Worm (Caenorhabditis elegans) whole organism, L4 larva: ENCODE data around the gene ZK666.1.

Experiments
- F49E8.2 ChIP-seq: sonication (generic microtip); optimal IDR thresholded peaks from 2 replicates; lab custom pipeline; 2016; ENCODE audit warnings: missing compliant biosample characterization, mild to moderate bottlenecking, missing genetic modification characterization, borderline replicate concordance
- R02D3.7 ChIP-seq: fragments of 150-350 bp; sonication (generic microtip); optimal IDR thresholded peaks from 3 replicates; lab custom pipeline; 2014; ENCODE audit warnings: missing biosample characterization, missing genetic modification characterization
- T26A8.4 ChIP-seq: fragments of 200-800 bp; sonication (Bioruptor generic); IDR thresholded peaks from 2 replicates; pipeline ENCODE4 v1.3.6; 2022; ENCODE audit warnings: missing genetic modification characterization, missing compliant biosample characterization
- Y48G9A.11 ChIP-seq: fragments of 200-800 bp; sonication (Bioruptor generic); IDR thresholded peaks from 2 replicates; pipeline ENCODE4 v1.3.6; 2022; ENCODE audit warnings: missing genetic modification reagents, missing genetic modification characterization, missing compliant biosample characterization
- ZK337.2 ChIP-seq: fragments of 200-800 bp; sonication (Bioruptor generic); IDR thresholded peaks from 2 replicates; pipeline ENCODE4 v1.3.6; 2022; ENCODE audit warnings: missing genetic modification reagents, missing genetic modification characterization, missing compliant biosample characterization
- ZK546.5 ChIP-seq, 2 experiments: sonication (generic microtip); optimal IDR thresholded peaks; 2 replicates each; lab custom pipeline; 2017; ENCODE audit warnings: missing biosample characterization in 2 of 2, missing genetic modification characterization in 2 of 2
- aha-1 ChIP-seq: fragments of 150-350 bp; peaks from one replicate; lab custom pipeline; 2014; ENCODE audit warnings: missing biosample characterization, missing genetic modification characterization
- ama-1 ChIP-seq: fragments of 150-350 bp; optimal IDR thresholded peaks from 2 replicates; lab custom pipeline; 2014; ENCODE audit warnings: inconsistent platforms, mixed read lengths
- ceh-20 ChIP-seq: fragments of 200-800 bp; sonication (Bioruptor generic); IDR thresholded peaks from 2 replicates; pipeline ENCODE4 v1.3.6; 2022; ENCODE audit warnings: missing genetic modification reagents, missing genetic modification characterization, missing compliant biosample characterization
- ceh-32 ChIP-seq: sonication (generic microtip); optimal IDR thresholded peaks from 2 replicates; lab custom pipeline; 2016; ENCODE audit warnings: mild to moderate bottlenecking, missing genetic modification characterization, missing compliant biosample characterization; ENCODE audit not compliant: poor library complexity
- ceh-82 ChIP-seq: sonication (generic microtip); optimal IDR thresholded peaks from 2 replicates; lab custom pipeline; 2017; ENCODE audit warnings: missing biosample characterization, missing genetic modification characterization
- ces-1 ChIP-seq: fragments of 150-350 bp; sonication (generic microtip); optimal IDR thresholded peaks from 4 replicates; lab custom pipeline; 2014; ENCODE audit warnings: missing biosample characterization, missing genetic modification reagents, missing genetic modification characterization
- cey-2 ChIP-seq: sonication (generic microtip); optimal IDR thresholded peaks from 3 replicates; lab custom pipeline; 2017; ENCODE audit warnings: missing genetic modification characterization, mild to moderate bottlenecking, missing compliant biosample characterization, antibody characterized with exemption, borderline replicate concordance; ENCODE audit not compliant: insufficient read depth
- daf-19 ChIP-seq: fragments of 200-800 bp; sonication (Bioruptor generic); conservative IDR thresholded peaks from 2 replicates; pipeline ENCODE4 v1.3.6; 2022; ENCODE audit warnings: missing genetic modification characterization, missing compliant biosample characterization
- dmd-6 ChIP-seq: fragments of 200-800 bp; sonication (Bioruptor generic); IDR thresholded peaks from 2 replicates; pipeline ENCODE4 v1.3.6; 2022; ENCODE audit warnings: missing genetic modification reagents, missing genetic modification characterization, missing compliant biosample characterization
- dmd-8 ChIP-seq: fragments of 200-800 bp; sonication (Bioruptor generic); IDR thresholded peaks from 2 replicates; pipeline ENCODE4 v1.3.6; 2022; ENCODE audit warnings: missing genetic modification characterization, missing compliant biosample characterization
- dmd-9 ChIP-seq: fragments of 200-800 bp; sonication (Bioruptor generic); IDR thresholded peaks from 2 replicates; pipeline ENCODE4 v1.3.6; 2022; ENCODE audit warnings: missing genetic modification reagents, missing genetic modification characterization, missing compliant biosample characterization
- dve-1 ChIP-seq: sonication (generic microtip); optimal IDR thresholded peaks from 2 replicates; lab custom pipeline; 2017; ENCODE audit warnings: antibody characterized with exemption, mild to moderate bottlenecking, missing genetic modification characterization, missing compliant biosample characterization; ENCODE audit not compliant: insufficient read depth
- egl-27 ChIP-seq: sonication (generic microtip); optimal IDR thresholded peaks from 3 replicates; lab custom pipeline; 2017; ENCODE audit warnings: missing biosample characterization, missing genetic modification reagents, missing genetic modification characterization
- fos-1 ChIP-seq: fragments of 150-350 bp; optimal IDR thresholded peaks from 2 replicates; lab custom pipeline; 2014; ENCODE audit warnings: missing biosample characterization, missing genetic modification characterization
- hif-1 ChIP-seq, 2 experiments: sonication (generic microtip); optimal IDR thresholded peaks; 2 replicates each; lab custom pipeline; 2016 to 2017; ENCODE audit warnings: missing compliant biosample characterization in 2 of 2, missing genetic modification characterization in 2 of 2, missing genetic modification reagents in 2 of 2, missing genotype in 2 of 2, mild to moderate bottlenecking in 1 of 2
- hlh-11 ChIP-seq: fragments of 200-800 bp; sonication (Bioruptor generic); optimal IDR thresholded peaks from 2 replicates; lab custom pipeline; 2018; ENCODE audit warnings: mild to moderate bottlenecking, missing genetic modification characterization, missing compliant biosample characterization
- hlh-30 ChIP-seq: sonication (generic microtip); optimal IDR thresholded peaks from 2 replicates; lab custom pipeline; 2017; ENCODE audit warnings: antibody characterized with exemption, mild to moderate bottlenecking, missing genetic modification characterization, missing compliant biosample characterization; ENCODE audit not compliant: insufficient read depth
- lim-7 ChIP-seq: fragments of 200-800 bp; sonication (Bioruptor generic); IDR thresholded peaks from 2 replicates; pipeline ENCODE4 v1.3.6; 2022; ENCODE audit warnings: missing genetic modification characterization, missing compliant biosample characterization
- lin-38 ChIP-seq: fragments of 200-800 bp; sonication (Bioruptor generic); IDR thresholded peaks from 2 replicates; pipeline ENCODE4 v1.3.6; 2022; ENCODE audit warnings: missing genetic modification reagents, missing genetic modification characterization, missing compliant biosample characterization
- lir-3 ChIP-seq: sonication (generic microtip); optimal IDR thresholded peaks from 2 replicates; lab custom pipeline; 2016; ENCODE audit warnings: mild to moderate bottlenecking, missing genetic modification characterization, missing compliant biosample characterization
- lsy-2 ChIP-seq, 2 experiments: fragments of 150-350 bp in 1 of 2; sonication (generic microtip) in 1 of 2; optimal IDR thresholded peaks; 2 replicates each; lab custom pipeline; 2014 to 2017; ENCODE audit warnings: missing biosample characterization in 2 of 2, missing genetic modification characterization in 2 of 2
- mxl-3 ChIP-seq: fragments of 200-800 bp; sonication (Bioruptor generic); optimal IDR thresholded peaks from 2 replicates; lab custom pipeline; 2018; ENCODE audit warnings: mild to moderate bottlenecking, missing genetic modification characterization, missing compliant biosample characterization
- nhr-11 ChIP-seq: fragments of 150-350 bp; optimal IDR thresholded peaks from 2 replicates; lab custom pipeline; 2014; ENCODE audit warnings: missing biosample characterization, missing genetic modification characterization
- nhr-111 ChIP-seq: fragments of 200-800 bp; sonication (Bioruptor generic); optimal IDR thresholded peaks from 2 replicates; lab custom pipeline; 2018; ENCODE audit warnings: mild to moderate bottlenecking, missing genetic modification characterization, missing compliant biosample characterization
- nhr-25 ChIP-seq: sonication (generic microtip); optimal IDR thresholded peaks from 2 replicates; lab custom pipeline; 2017; ENCODE audit warnings: missing genetic modification characterization, mild to moderate bottlenecking, missing compliant biosample characterization, antibody characterized with exemption, moderate library complexity, borderline replicate concordance; ENCODE audit not compliant: insufficient read depth
- nhr-28 ChIP-seq: fragments of 150-350 bp; optimal IDR thresholded peaks from 2 replicates; lab custom pipeline; 2014; ENCODE audit warnings: missing biosample characterization, missing genetic modification characterization
- nhr-48 ChIP-seq: sonication (generic microtip); optimal IDR thresholded peaks from 2 replicates; lab custom pipeline; 2016; ENCODE audit warnings: mild to moderate bottlenecking, missing genetic modification characterization, missing compliant biosample characterization
- nhr-6 ChIP-seq: fragments of 150-350 bp; optimal IDR thresholded peaks from 2 replicates; lab custom pipeline; 2014; ENCODE audit warnings: missing biosample characterization, missing genetic modification characterization
- pqm-1 ChIP-seq: sonication (generic microtip); optimal IDR thresholded peaks from 2 replicates; lab custom pipeline; 2017; ENCODE audit warnings: missing biosample characterization, missing genetic modification characterization
- snpc-4 ChIP-seq: fragments of 150-350 bp; optimal IDR thresholded peaks from 2 replicates; lab custom pipeline; 2014; ENCODE audit warnings: missing biosample characterization, missing genetic modification characterization
- spr-1 ChIP-seq: sonication (generic microtip); optimal IDR thresholded peaks from 2 replicates; lab custom pipeline; 2016; ENCODE audit warnings: mild to moderate bottlenecking, missing genetic modification characterization, missing compliant biosample characterization
- spr-3 ChIP-seq: fragments of 200-800 bp; sonication (Bioruptor generic); optimal IDR thresholded peaks from 2 replicates; lab custom pipeline; 2018; ENCODE audit warnings: mild to moderate bottlenecking, missing genetic modification characterization, missing compliant biosample characterization
- unc-130 ChIP-seq: sonication (generic microtip); optimal IDR thresholded peaks from 2 replicates; lab custom pipeline; 2016; ENCODE audit warnings: missing genetic modification reagents, missing genetic modification characterization, missing compliant biosample characterization
- unc-39 ChIP-seq: sonication (generic microtip); optimal IDR thresholded peaks from 2 replicates; lab custom pipeline; 2017; ENCODE audit warnings: missing biosample characterization, missing genetic modification characterization
- unc-62 ChIP-seq, 3 experiments: fragments of 150-350 bp in 1 of 3; sonication (generic microtip); optimal IDR thresholded peaks in 2 of 3; peaks in 1 of 3; 1 replicate in 1 of 3; 2 replicates in 2 of 3; lab custom pipeline; 2014 to 2017; ENCODE audit warnings: missing biosample characterization in 3 of 3, missing genetic modification characterization in 3 of 3, missing genetic modification reagents in 3 of 3, missing genotype in 1 of 3
- vab-7 ChIP-seq: fragments of 200-800 bp; sonication (Bioruptor generic); IDR thresholded peaks from 2 replicates; pipeline ENCODE4 v1.3.6; 2022; ENCODE audit warnings: missing genetic modification reagents, missing genetic modification characterization, missing compliant biosample characterization
- zip-11 ChIP-seq: fragments of 200-800 bp; sonication (Bioruptor generic); IDR thresholded peaks from 2 replicates; pipeline ENCODE4 v1.3.6; 2022; ENCODE audit warnings: missing genetic modification characterization, missing compliant biosample characterization
- zip-2 ChIP-seq: fragments of 150-350 bp; optimal IDR thresholded peaks from 2 replicates; lab custom pipeline; 2014; ENCODE audit warnings: missing biosample characterization, missing genetic modification characterization
- ztf-11 ChIP-seq: fragments of 150-350 bp; optimal IDR thresholded peaks from 2 replicates; lab custom pipeline; 2014; ENCODE audit warnings: missing biosample characterization, missing genetic modification characterization
- ztf-7 ChIP-seq: fragments of 150-350 bp; optimal IDR thresholded peaks from 2 replicates; lab custom pipeline; 2014; ENCODE audit warnings: missing biosample characterization, missing genetic modification characterization

The ZK666.1 gene

ce11 chrII:10450335-10450734 lies 20.8 kb downstream of the ZK666.1 start (continued):
- TF ChIP-seq nhr-11 = peak; percentile 44
- TF ChIP-seq cey-2 = no peak
- peak; percentile 72 for TF ChIP-seq lin-38
- TF ChIP-seq spr-1 (tag; lab: Kevin White, UChicago) = no peak
- no peak for TF ChIP-seq vab-7 (GFP tag; lab: Robert Waterston, UW)
- TF ChIP-seq dmd-9 = no peak
- no peak for TF ChIP-seq nhr-48 (tag; lab: Kevin White, UChicago)
- TF ChIP-seq nhr-25 = peak; percentile 12
- no peak for TF ChIP-seq zip-11 (GFP tag; lab: Robert Waterston, UW)
- TF ChIP-seq spr-3 (GFP tag; lab: Kevin White, UChicago) = no peak
- TF ChIP-seq R02D3.7 (tag; lab: Kevin White, UChicago) = no peak
- no peak for TF ChIP-seq nhr-111 (GFP tag; lab: Kevin White, UChicago)
- no peak for TF ChIP-seq lir-3 (tag; lab: Kevin White, UChicago)
- peak; percentile 31 for TF ChIP-seq hlh-30
- peak; percentile 27 for TF ChIP-seq dve-1 (tag; lab: Kevin White, UChicago)
- TF ChIP-seq T26A8.4 (GFP tag; lab: Robert Waterston, UW) = no peak
- TF ChIP-seq F49E8.2 = no peak
- TF ChIP-seq dmd-6 (GFP tag; lab: Robert Waterston, UW) = no peak
- TF ChIP-seq ztf-11 (tag; lab: Kevin White, UChicago) = no peak
- TF ChIP-seq snpc-4 (tag; lab: Kevin White, UChicago) = no peak
- TF ChIP-seq unc-62 (GFP tag; optimal IDR thresholded peaks at IDR 0.05 in 1 of 2; lab: Kevin White, UChicago) = no peak
- TF ChIP-seq unc-62 (tag; optimal IDR thresholded peaks at IDR 0.05; lab: Kevin White, UChicago) = no peak
- no peak for TF ChIP-seq zip-2 (tag; lab: Kevin White, UChicago)

- no peak for TF ChIP-seq R02D3.7 (tag; lab: Kevin White, UChicago)
- no peak for TF ChIP-seq ztf-7 (tag; lab: Kevin White, UChicago)
- TF ChIP-seq aha-1 (tag; lab: Kevin White, UChicago) = peak; percentile 54
- no peak for TF ChIP-seq nhr-6
- TF ChIP-seq ces-1 (GFP tag; lab: Kevin White, UChicago) = no peak
- TF ChIP-seq F49E8.2 = no peak
- TF ChIP-seq ceh-20 = no peak
- TF ChIP-seq Y48G9A.11 = no peak
- TF ChIP-seq hlh-11 (tag; lab: Kevin White, UChicago) = no peak
- TF ChIP-seq, all 104 proteins: peak for 1
Measured at ce11 chrII:10449707-10450106, 21.4 kb downstream of the ZK666.1 start, which contains the start of gene lin-56. TSS of gene lin-56 (plus strand) at chrII:10450007.

- no peak for TF ChIP-seq spr-3 (GFP tag; lab: Kevin White, UChicago)
- peak; percentile 31 for TF ChIP-seq ama-1 (lab: Kevin White, UChicago)
- no peak for TF ChIP-seq ceh-82 (tag; lab: Kevin White, UChicago)
- TF ChIP-seq lim-7 (GFP tag; lab: Robert Waterston, UW) = no peak
- no peak for TF ChIP-seq ceh-32 (tag; lab: Kevin White, UChicago)
- no peak for TF ChIP-seq unc-39 (tag; lab: Kevin White, UChicago)
- peak; percentile 70 for TF ChIP-seq nhr-28 (tag; lab: Kevin White, UChicago)
- TF ChIP-seq pqm-1 (tag; lab: Kevin White, UChicago) = peak; percentile 46
- TF ChIP-seq unc-130 (GFP tag; lab: Kevin White, UChicago) = no peak
- TF ChIP-seq daf-19 (GFP tag; lab: Robert Waterston, UW) = no peak
- TF ChIP-seq mxl-3 (GFP tag; lab: Kevin White, UChicago) = peak; percentile 85
- TF ChIP-seq nhr-48 (tag; lab: Kevin White, UChicago) = peak; percentile 86
- TF ChIP-seq ztf-11 (tag; lab: Kevin White, UChicago) = no peak
- TF ChIP-seq egl-27 (tag; lab: Kevin White, UChicago) = no peak
- 0 out of 2 replicates have a peak, but pooled peaks have one; percentile 34 for TF ChIP-seq dmd-8 (GFP tag; lab: Robert Waterston, UW)
- no peak for TF ChIP-seq ZK546.5 (tag; optimal IDR thresholded peaks at IDR 0.05; lab: Kevin White, UChicago)
- TF ChIP-seq hif-1 (tag; optimal IDR thresholded peaks at IDR 0.05; lab: Kevin White, UChicago) = peak in 1 of 2 experiments; percentile 72
- TF ChIP-seq ceh-20 = peak; percentile 27; the same call in 1 of the 2 replicates
- TF ChIP-seq hlh-30 = peak; percentile 83
- no peak for TF ChIP-seq ZK337.2 (GFP tag; lab: Robert Waterston, UW)
- peak; percentile 77 for TF ChIP-seq nhr-11
- TF ChIP-seq lsy-2 (tag; optimal IDR thresholded peaks at IDR 0.05; lab: Kevin White, UChicago) = peak in 1 of 2 experiments; percentile 28
- no peak for TF ChIP-seq fos-1 (tag; lab: Kevin White, UChicago)
Measured at ce11 chrII:10447348-10448316, 23.5 kb downstream of the ZK666.1 start, which contains the start of gene ZK673.2. TSS of gene ZK673.2 (plus strand) at chrII:10448266.
